Worm (Caenorhabditis elegans) whole organism, mixed stage, embryonic: ENCODE measurements around the gene nspe-4.

ENCODE experiments used
- bed-3 ChIP-seq: fragments of 200-800 bp; sonication (Bioruptor generic); optimal IDR thresholded peaks from 3 replicates; lab custom pipeline; 2018; ENCODE audit warnings: mild to moderate bottlenecking, missing genetic modification characterization, moderate library complexity, missing compliant biosample characterization
- blmp-1 ChIP-seq: fragments of 150-350 bp; optimal IDR thresholded peaks from 2 replicates; lab custom pipeline; 2014; ENCODE audit warnings: missing biosample characterization, missing genetic modification characterization
- ceh-39 ChIP-seq: fragments of 150-350 bp; optimal IDR thresholded peaks from 2 replicates; lab custom pipeline; 2014; ENCODE audit warnings: missing biosample characterization, missing genetic modification characterization
- ceh-43 ChIP-seq: fragments of 200-800 bp; sonication (Bioruptor generic); optimal IDR thresholded peaks from 2 replicates; lab custom pipeline; 2018; ENCODE audit warnings: mild to moderate bottlenecking, missing genetic modification characterization, moderate library complexity, missing compliant biosample characterization
- ceh-83 ChIP-seq: fragments of 200-800 bp; sonication (Bioruptor generic); optimal IDR thresholded peaks from 2 replicates; lab custom pipeline; 2018; ENCODE audit warnings: mild to moderate bottlenecking, missing genetic modification characterization, missing compliant biosample characterization
- ces-1 ChIP-seq: fragments of 150-350 bp; optimal IDR thresholded peaks from 2 replicates; lab custom pipeline; 2014; ENCODE audit warnings: missing biosample characterization, missing genetic modification reagents, missing genetic modification characterization
- cnd-1 ChIP-seq: fragments of 200-800 bp; sonication (Bioruptor generic); optimal IDR thresholded peaks from 2 replicates; lab custom pipeline; 2018; ENCODE audit warnings: mild to moderate bottlenecking, missing genetic modification characterization, missing compliant biosample characterization
- drap-1 ChIP-seq: fragments of 200-800 bp; sonication (Bioruptor generic); optimal IDR thresholded peaks from 3 replicates; lab custom pipeline; 2018; ENCODE audit warnings: mild to moderate bottlenecking, missing genetic modification characterization, missing compliant biosample characterization
- elt-1 ChIP-seq: sonication (generic microtip); optimal IDR thresholded peaks from 2 replicates; lab custom pipeline; 2017; ENCODE audit warnings: missing genetic modification characterization, mild to moderate bottlenecking, missing compliant biosample characterization, antibody characterized with exemption, moderate library complexity, borderline replicate concordance; ENCODE audit not compliant: insufficient read depth
- elt-3 ChIP-seq: fragments of 150-350 bp; optimal IDR thresholded peaks from 2 replicates; lab custom pipeline; 2014; ENCODE audit warnings: missing biosample characterization, missing genetic modification characterization
- ham-2 ChIP-seq: fragments of 200-800 bp; sonication (Bioruptor generic); optimal IDR thresholded peaks from 2 replicates; lab custom pipeline; 2018; ENCODE audit warnings: mild to moderate bottlenecking, missing genetic modification characterization, missing compliant biosample characterization
- hlh-1 ChIP-seq: fragments of 150-350 bp; optimal IDR thresholded peaks from 2 replicates; lab custom pipeline; 2014; ENCODE audit warnings: missing biosample characterization, missing genetic modification reagents, missing genetic modification characterization
- lin-32 ChIP-seq: fragments of 200-800 bp; sonication (Bioruptor generic); optimal IDR thresholded peaks from 2 replicates; lab custom pipeline; 2018; ENCODE audit warnings: mild to moderate bottlenecking, missing genetic modification characterization, missing compliant biosample characterization
- mab-5 ChIP-seq: fragments of 150-350 bp; optimal IDR thresholded peaks from 2 replicates; lab custom pipeline; 2014; ENCODE audit warnings: missing biosample characterization, missing genetic modification characterization
- mep-1 ChIP-seq: fragments of 150-350 bp; optimal IDR thresholded peaks from 2 replicates; lab custom pipeline; 2017; ENCODE audit warnings: missing biosample characterization, missing genetic modification reagents, missing genetic modification characterization, inconsistent platforms
- mls-2 ChIP-seq: sonication (generic microtip); optimal IDR thresholded peaks from 2 replicates; lab custom pipeline; 2016; ENCODE audit warnings: mild to moderate bottlenecking, missing genetic modification characterization, moderate library complexity, missing compliant biosample characterization
- nhr-12 ChIP-seq: fragments of 150-350 bp; optimal IDR thresholded peaks from 2 replicates; lab custom pipeline; 2014; ENCODE audit warnings: missing biosample characterization, missing genetic modification characterization
- nhr-2 ChIP-seq: fragments of 150-350 bp; optimal IDR thresholded peaks from 2 replicates; lab custom pipeline; 2014; ENCODE audit warnings: missing biosample characterization, missing genetic modification characterization
- nhr-237 ChIP-seq: fragments of 150-350 bp; optimal IDR thresholded peaks from 2 replicates; lab custom pipeline; 2014; ENCODE audit warnings: missing biosample characterization, missing genetic modification characterization
- nhr-28 ChIP-seq: fragments of 150-350 bp; optimal IDR thresholded peaks from 2 replicates; lab custom pipeline; 2014; ENCODE audit warnings: missing biosample characterization, missing genetic modification characterization
- nhr-76 ChIP-seq: sonication (generic microtip); optimal IDR thresholded peaks from 2 replicates; lab custom pipeline; 2017; ENCODE audit warnings: missing biosample characterization, missing genetic modification characterization
- pha-4 ChIP-seq: fragments of 150-350 bp; optimal IDR thresholded peaks from 2 replicates; lab custom pipeline; 2018; ENCODE audit warnings: missing biosample characterization, missing genetic modification reagents, missing genetic modification characterization
- sem-2 ChIP-seq: fragments of 200-800 bp; sonication (Bioruptor generic); optimal IDR thresholded peaks from 2 replicates; lab custom pipeline; 2018; ENCODE audit warnings: mild to moderate bottlenecking, missing genetic modification characterization, missing compliant biosample characterization
- snpc-4 ChIP-seq: fragments of 150-350 bp; optimal IDR thresholded peaks from 2 replicates; lab custom pipeline; 2014; ENCODE audit warnings: missing biosample characterization, missing genetic modification characterization
- sptf-1 ChIP-seq: sonication (generic microtip); optimal IDR thresholded peaks from 2 replicates; lab custom pipeline; 2017; ENCODE audit warnings: mild to moderate bottlenecking, missing genetic modification characterization, moderate library complexity, missing compliant biosample characterization
- tbx-8 ChIP-seq: fragments of 200-800 bp; sonication (Bioruptor generic); optimal IDR thresholded peaks from 2 replicates; lab custom pipeline; 2018; ENCODE audit warnings: mild to moderate bottlenecking, missing genetic modification characterization, moderate library complexity, missing compliant biosample characterization
- unc-62 ChIP-seq: fragments of 150-350 bp; optimal IDR thresholded peaks from 2 replicates; lab custom pipeline; 2014; ENCODE audit warnings: missing biosample characterization, missing genetic modification reagents, missing genetic modification characterization
- zip-8 ChIP-seq: fragments of 150-350 bp; optimal IDR thresholded peaks from 2 replicates; lab custom pipeline; 2014; ENCODE audit warnings: missing biosample characterization, missing genetic modification characterization
- ztf-11 ChIP-seq: fragments of 150-350 bp; optimal IDR thresholded peaks from 2 replicates; lab custom pipeline; 2014; ENCODE audit warnings: missing biosample characterization, missing genetic modification characterization

nspe-4 gene

DNA sequence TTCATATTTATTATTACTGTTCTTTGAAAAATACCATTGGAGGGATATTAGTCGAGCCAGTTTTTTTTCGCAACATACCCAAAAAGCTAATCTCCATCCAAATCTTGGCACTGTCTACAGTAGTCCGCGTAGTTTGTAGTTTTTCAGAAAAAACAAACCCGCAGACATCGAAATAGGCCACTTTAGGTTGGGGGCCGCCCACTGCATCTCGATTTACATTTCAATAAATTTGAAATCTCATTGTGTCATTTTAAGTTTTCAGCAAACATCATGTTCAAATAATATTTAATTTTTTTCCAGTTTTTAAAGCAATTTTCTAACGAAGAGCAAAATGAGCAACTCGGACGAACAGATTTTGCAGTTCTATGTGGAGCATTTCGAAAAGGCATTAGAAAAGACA lies 28.1 kb downstream of the nspe-4 start, which contains the start of gene nhr-235:
TSS of gene nhr-235 (plus strand) at position 301 of the 400 bp plus-strand sequence.
- TF ChIP-seq zip-8, result no peak
- TF ChIP-seq elt-3 (tag; lab: Kevin White, UChicago), result no peak
- no peak for TF ChIP-seq nhr-76 (tag; lab: Kevin White, UChicago)
- TF ChIP-seq nhr-2 (tag; lab: Kevin White, UChicago), result no peak
- no peak for TF ChIP-seq tbx-8 (GFP tag; lab: Kevin White, UChicago)
- no peak for TF ChIP-seq mab-5 (tag; lab: Kevin White, UChicago)
- no peak for TF ChIP-seq nhr-28 (tag; lab: Kevin White, UChicago)
- TF ChIP-seq ztf-11 (tag; lab: Kevin White, UChicago), result no peak
- TF ChIP-seq nhr-12, result no peak
- TF ChIP-seq sptf-1 (tag; lab: Kevin White, UChicago), result no peak
- no peak for TF ChIP-seq elt-1
- TF ChIP-seq ceh-39 (tag; lab: Kevin White, UChicago), result no peak
- no peak for TF ChIP-seq ham-2 (GFP tag; lab: Kevin White, UChicago)
- no peak for TF ChIP-seq ceh-43 (GFP tag; lab: Kevin White, UChicago)
- no peak for TF ChIP-seq snpc-4 (tag; lab: Kevin White, UChicago)

DNA sequence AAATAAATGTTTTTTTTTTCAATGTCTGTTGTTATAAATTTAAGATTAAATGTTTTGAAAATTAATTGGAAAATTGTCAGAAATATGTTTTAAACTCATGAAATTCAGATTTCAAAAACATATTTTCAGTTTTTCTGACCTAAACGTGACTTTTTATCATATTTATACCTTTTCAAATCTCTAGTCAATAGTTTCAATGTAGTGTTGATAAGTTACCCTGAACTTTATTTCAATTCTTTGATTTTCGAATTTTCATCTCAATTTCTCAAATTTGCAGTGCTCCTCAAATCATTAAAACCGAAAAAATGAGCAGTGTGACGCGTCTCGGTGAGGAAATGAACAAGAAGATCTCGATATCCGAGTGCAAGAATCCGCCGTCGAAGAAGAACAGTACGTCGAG lies 42.1 kb downstream of the nspe-4 start, which contains the start of gene rgs-4:
TSS of gene rgs-4 (plus strand) at position 301 of the 400 bp plus-strand sequence.
- TF ChIP-seq zip-8, result no peak
- no peak for TF ChIP-seq ceh-39 (tag; lab: Kevin White, UChicago)
- no peak for TF ChIP-seq pha-4 (tag; lab: Kevin White, UChicago)
- no peak for TF ChIP-seq mep-1 (tag; lab: Kevin White, UChicago)
- no peak for TF ChIP-seq mab-5 (tag; lab: Kevin White, UChicago)
- TF ChIP-seq sptf-1 (tag; lab: Kevin White, UChicago), result no peak
- TF ChIP-seq nhr-237 (tag; lab: Kevin White, UChicago), result no peak
- TF ChIP-seq ceh-43 (GFP tag; lab: Kevin White, UChicago), result no peak
- no peak for TF ChIP-seq elt-3 (tag; lab: Kevin White, UChicago)
- no peak for TF ChIP-seq nhr-12
- TF ChIP-seq ham-2 (GFP tag; lab: Kevin White, UChicago), result no peak
- no peak for TF ChIP-seq drap-1 (GFP tag; lab: Kevin White, UChicago)
- no peak for TF ChIP-seq ztf-11 (tag; lab: Kevin White, UChicago)
- TF ChIP-seq sem-2 (GFP tag; lab: Kevin White, UChicago), result no peak

DNA sequence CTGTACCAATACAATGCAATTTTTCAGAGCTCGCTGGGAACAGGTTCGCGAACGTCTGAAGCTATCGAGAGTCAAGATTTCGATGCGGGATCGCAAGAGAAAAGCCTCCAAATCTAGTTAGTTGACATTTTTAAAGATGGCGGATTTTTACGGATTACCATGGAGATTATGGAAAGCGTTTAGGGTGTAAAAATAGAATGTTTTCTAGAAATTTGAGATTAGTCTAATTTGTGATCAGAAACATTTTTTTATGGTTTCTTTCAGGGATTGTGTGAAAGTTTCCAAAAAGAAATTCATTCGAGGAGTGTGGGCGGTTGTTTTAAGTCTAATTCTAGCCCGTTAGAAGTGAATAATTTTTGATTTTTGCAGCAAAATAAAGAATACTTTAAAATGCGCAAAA lies 43.5 kb downstream of the nspe-4 start:
- TF ChIP-seq ces-1 (no peak), ceh-83 (GFP tag; lab: Kevin White, UChicago) (no peak), ztf-11 (tag; lab: Kevin White, UChicago) (no peak), mab-5 (tag; lab: Kevin White, UChicago) (no peak), hlh-1 (tag; lab: Kevin White, UChicago) (no peak)

DNA sequence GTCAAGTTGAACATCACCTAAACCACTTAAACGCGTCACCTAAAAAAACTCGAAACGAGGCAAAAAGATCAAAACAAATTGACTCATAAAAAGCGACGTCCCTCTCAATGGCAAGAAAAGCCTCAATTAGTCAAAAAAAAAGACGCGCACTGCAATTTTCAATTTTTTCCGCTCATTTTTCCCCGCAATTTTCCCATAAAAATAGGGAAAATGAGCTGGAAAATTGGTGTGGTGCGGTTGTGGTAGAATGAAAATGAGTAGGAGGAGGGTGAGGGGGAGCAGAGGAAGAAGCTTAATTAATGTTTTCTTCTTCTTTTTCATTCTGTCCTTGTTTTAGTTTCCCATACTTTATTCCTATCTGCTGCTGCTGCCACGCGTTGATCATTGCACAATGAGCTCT lies 45.3 kb downstream of the nspe-4 start:
- no peak for TF ChIP-seq lin-32 (GFP tag; lab: Kevin White, UChicago)
- no peak for TF ChIP-seq sem-2 (GFP tag; lab: Kevin White, UChicago)
- no peak for TF ChIP-seq unc-62
- no peak for TF ChIP-seq zip-8
- TF ChIP-seq ceh-83 (GFP tag; lab: Kevin White, UChicago), result no peak
- TF ChIP-seq mab-5 (tag; lab: Kevin White, UChicago), result no peak
- TF ChIP-seq cnd-1 (tag; lab: Kevin White, UChicago), result no peak
- no peak for TF ChIP-seq bed-3 (GFP tag; lab: Kevin White, UChicago)
- TF ChIP-seq ceh-39 (tag; lab: Kevin White, UChicago), result no peak
- TF ChIP-seq nhr-2 (tag; lab: Kevin White, UChicago), result no peak
- no peak for TF ChIP-seq nhr-28 (tag; lab: Kevin White, UChicago)
- TF ChIP-seq elt-1, result no peak
- no peak for TF ChIP-seq blmp-1 (tag; lab: Kevin White, UChicago)

DNA sequence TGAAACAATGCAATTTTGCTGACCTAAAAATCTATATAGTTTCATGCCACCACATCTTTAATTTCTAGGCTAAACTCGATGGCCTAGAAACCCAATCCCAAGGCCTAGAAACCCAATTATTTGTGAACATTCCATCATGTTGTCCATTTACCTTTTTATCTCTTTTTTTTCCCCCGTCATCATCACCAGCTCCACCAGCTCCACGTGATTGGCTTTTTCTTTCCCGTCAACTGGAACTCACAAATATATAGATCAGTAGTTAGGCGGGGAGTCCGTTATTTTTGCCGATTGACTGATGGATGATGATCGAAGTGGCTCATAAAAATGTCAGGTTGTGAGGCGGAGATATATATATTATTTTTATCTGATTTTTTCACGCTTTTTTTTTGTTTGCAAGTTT lies 46.1 kb downstream of the nspe-4 start:
- no peak for TF ChIP-seq zip-8
- TF ChIP-seq nhr-12, result no peak
- TF ChIP-seq mls-2 (tag; lab: Kevin White, UChicago), result no peak
- no peak for TF ChIP-seq sptf-1 (tag; lab: Kevin White, UChicago)
- no peak for TF ChIP-seq pha-4 (tag; lab: Kevin White, UChicago)
- no peak for TF ChIP-seq hlh-1 (tag; lab: Kevin White, UChicago)
- no peak for TF ChIP-seq ztf-11 (tag; lab: Kevin White, UChicago)
- no peak for TF ChIP-seq tbx-8 (GFP tag; lab: Kevin White, UChicago)
- no peak for TF ChIP-seq ceh-43 (GFP tag; lab: Kevin White, UChicago)
